Fruit fly (Drosophila melanogaster): ENCODE measurements around the gene CG34447.

The CG34447 gene

DNA sequence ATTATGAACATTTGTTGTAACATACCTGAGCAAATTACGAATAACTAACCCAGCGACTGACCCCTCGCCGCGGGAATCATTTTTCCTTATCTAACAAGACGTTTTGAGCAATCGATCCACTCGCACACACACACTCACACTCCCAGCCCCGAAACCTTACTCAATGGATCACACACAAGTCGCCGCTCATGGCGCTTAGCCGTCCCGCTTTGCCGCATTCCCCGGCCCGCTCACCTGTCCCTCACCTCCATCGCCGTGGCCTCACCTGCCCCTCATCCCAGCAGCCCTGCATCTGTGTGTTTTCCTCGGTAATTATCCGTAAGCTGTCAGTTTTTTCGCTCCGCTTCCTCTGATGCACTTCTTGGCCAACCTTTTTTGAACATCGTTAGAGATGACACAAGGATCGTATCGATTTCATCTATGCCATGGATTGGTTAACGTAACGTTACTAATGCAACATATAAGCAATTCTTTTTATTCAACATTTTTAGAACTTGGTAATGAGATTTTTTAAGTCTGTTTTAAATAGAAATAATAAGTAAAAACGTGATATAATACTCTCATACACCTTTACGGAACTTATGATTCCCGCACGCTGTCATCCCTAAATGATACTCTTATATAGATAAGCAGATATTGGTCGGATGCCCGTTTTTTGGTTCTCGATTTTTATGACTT, 41.6 kb upstream of the CG34447 start:
- TF ChIP-seq CG12744 (GFP tag; optimal IDR thresholded peaks at IDR 0.05), result no peak
- no peak for TF ChIP-seq CG10147 (GFP tag; optimal IDR thresholded peaks at IDR 0.05)
- TF ChIP-seq CG18262 (tag; optimal IDR thresholded peaks at IDR 0.05), result peak; percentile 44
- TF ChIP-seq sc (optimal IDR thresholded peaks at IDR 0.05), result no peak
- no peak for TF ChIP-seq sc (GFP tag; optimal IDR thresholded peaks at IDR 0.05)
- no peak for TF ChIP-seq Elba2 (GFP tag; optimal IDR thresholded peaks at IDR 0.05)
- TF ChIP-seq sens-2 (GFP tag; IDR thresholded peaks at IDR 0.05), result no peak
- TF ChIP-seq CG10543 (GFP tag; optimal IDR thresholded peaks at IDR 0.05), result no peak
- TF ChIP-seq toy (GFP tag; IDR thresholded peaks at IDR 0.05), result no peak
- no peak for TF ChIP-seq sima (GFP tag; optimal IDR thresholded peaks at IDR 0.05)
- TF ChIP-seq gsb (GFP tag; IDR thresholded peaks at IDR 0.05), result no peak
- TF ChIP-seq CG9817 (tag; optimal IDR thresholded peaks at IDR 0.05), result no peak
- no peak for TF ChIP-seq gcm (GFP tag; optimal IDR thresholded peaks at IDR 0.05)
- TF ChIP-seq CG16863 (GFP tag; optimal IDR thresholded peaks at IDR 0.05), result no peak
- no peak for TF ChIP-seq az2 (GFP tag; optimal IDR thresholded peaks at IDR 0.05)
- peak; percentile 36 for TF ChIP-seq CG10979 (tag; optimal IDR thresholded peaks at IDR 0.05)
- no peak for TF ChIP-seq CG3995 (GFP tag; optimal IDR thresholded peaks at IDR 0.05)
- peak; percentile 33 for TF ChIP-seq CG14710 (tag; optimal IDR thresholded peaks at IDR 0.05)
- TF ChIP-seq CG2199 (GFP tag; IDR thresholded peaks at IDR 0.05), result peak; percentile 69; the same call in 2 of the 3 replicates
- peak; percentile 87 for TF ChIP-seq kni (GFP tag; optimal IDR thresholded peaks at IDR 0.05)
- TF ChIP-seq Scr (GFP tag; IDR thresholded peaks at IDR 0.05; ENCODE audit: partially characterized antibody), result peak; percentile 54
- TF ChIP-seq CG18764 (GFP tag; optimal IDR thresholded peaks at IDR 0.05), result no peak
- TF ChIP-seq NC2α (GFP tag; optimal IDR thresholded peaks at IDR 0.05), result no peak
- 0 out of 2 replicates have a peak, but pooled peaks have one; percentile 24 for TF ChIP-seq hbn (GFP tag; IDR thresholded peaks at IDR 0.05; ENCODE audit: partially characterized antibody)
- TF ChIP-seq Six4 (GFP tag; optimal IDR thresholded peaks at IDR 0.05), result no peak
- peak in 1 of 2 experiments; percentile 6 for TF ChIP-seq bsh (GFP tag; optimal IDR thresholded peaks at IDR 0.05)
- no peak for TF ChIP-seq stc (GFP tag; IDR thresholded peaks at IDR 0.05)
- TF ChIP-seq CG30403 (GFP tag; optimal IDR thresholded peaks at IDR 0.05), result no peak
- TF ChIP-seq gsb-n (tag; optimal IDR thresholded peaks at IDR 0.05), result peak; percentile 9
- TF ChIP-seq sens (GFP tag), result peak; percentile 88
- peak; percentile 92 for TF ChIP-seq Ets65A (GFP tag)
- TF ChIP-seq salm (tag; optimal IDR thresholded peaks at IDR 0.05), result no peak
- TF ChIP-seq BEAF-32 (GFP tag; optimal IDR thresholded peaks at IDR 0.05), result peak; percentile 56
- peak in 1 of 3 experiments; percentile 55 for TF ChIP-seq lola (GFP tag; optimal IDR thresholded peaks at IDR 0.05)
- TF ChIP-seq D19A (tag; optimal IDR thresholded peaks at IDR 0.05), result peak; percentile 30
- 0 out of 2 replicates have a peak, but pooled peaks have one; percentile 20 for TF ChIP-seq NFAT (GFP tag; IDR thresholded peaks at IDR 0.05)
- no peak for TF ChIP-seq pb (GFP tag; optimal IDR thresholded peaks at IDR 0.05)
- TF ChIP-seq CG33557 (GFP tag; optimal IDR thresholded peaks at IDR 0.05), result peak; percentile 20
- peak; percentile 34; the same call in 1 of the 3 replicates for TF ChIP-seq row (GFP tag; IDR thresholded peaks at IDR 0.05)
- TF ChIP-seq GATAe (GFP tag; conservative IDR thresholded peaks at IDR 0.05), result no peak
- no peak for TF ChIP-seq prd (optimal IDR thresholded peaks at IDR 0.05)
- TF ChIP-seq prd (GFP tag; IDR thresholded peaks at IDR 0.05), result peak; percentile 9; the same call in 1 of the 3 replicates
- no peak for TF ChIP-seq HmgD (GFP tag; optimal IDR thresholded peaks at IDR 0.05)
- TF ChIP-seq CG9609 (GFP tag; optimal IDR thresholded peaks at IDR 0.05), result no peak
- peak; percentile 69 for TF ChIP-seq oc (tag; optimal IDR thresholded peaks at IDR 0.05)
- peak; percentile 46; the same call in 2 of the 3 replicates for TF ChIP-seq CG16813 (GFP tag; IDR thresholded peaks at IDR 0.05; ENCODE audit: partially characterized antibody)
- no peak for TF ChIP-seq HLH3B (GFP tag; IDR thresholded peaks at IDR 0.05)
- 0 out of 3 replicates have a peak, but pooled peaks have one; percentile 48 for TF ChIP-seq ci (GFP tag; IDR thresholded peaks at IDR 0.05)
- peak; percentile 75; the same call in 2 of the 3 replicates for TF ChIP-seq z (GFP tag; IDR thresholded peaks at IDR 0.05)
- TF ChIP-seq dmrt11E (tag; optimal IDR thresholded peaks at IDR 0.05), result peak; percentile 60

Measured in whole organism, embryonic.